Worm (Caenorhabditis elegans) whole organism, L4 larva: ENCODE measurements around the gene syg-1.

Experiments used
- F26F4.8 ChIP-seq: fragments of 200-800 bp; sonication (Bioruptor generic); conservative IDR thresholded peaks from 2 replicates; pipeline ENCODE4 v1.3.6; 2022; ENCODE audit warnings: missing genetic modification characterization, missing compliant biosample characterization
- F49E8.2 ChIP-seq: sonication (generic microtip); optimal IDR thresholded peaks from 2 replicates; lab custom pipeline; 2016; ENCODE audit warnings: missing compliant biosample characterization, mild to moderate bottlenecking, missing genetic modification characterization, borderline replicate concordance
- Y75B8A.6 ChIP-seq: fragments of 200-800 bp; sonication (Bioruptor generic); IDR thresholded peaks from 2 replicates; pipeline ENCODE4 v1.3.6; 2022; ENCODE audit warnings: missing genetic modification reagents, missing genetic modification characterization, missing compliant biosample characterization
- ZK546.5 ChIP-seq, 2 experiments: sonication (generic microtip); optimal IDR thresholded peaks; 2 replicates each; lab custom pipeline; 2017; ENCODE audit warnings: missing biosample characterization in 2 of 2, missing genetic modification characterization in 2 of 2
- aha-1 ChIP-seq: fragments of 150-350 bp; peaks from one replicate; lab custom pipeline; 2014; ENCODE audit warnings: missing biosample characterization, missing genetic modification characterization
- aly-2 ChIP-seq: sonication (generic microtip); optimal IDR thresholded peaks from 2 replicates; lab custom pipeline; 2018; ENCODE audit warnings: missing biosample characterization, missing genetic modification characterization
- ama-1 ChIP-seq: fragments of 150-350 bp; optimal IDR thresholded peaks from 2 replicates; lab custom pipeline; 2014; ENCODE audit warnings: inconsistent platforms, mixed read lengths
- arid-1 ChIP-seq: fragments of 200-800 bp; sonication (Bioruptor generic); conservative IDR thresholded peaks from 2 replicates; pipeline ENCODE4 v1.3.6; 2022; ENCODE audit warnings: missing genetic modification reagents, missing genetic modification characterization, missing compliant biosample characterization
- attf-4 ChIP-seq: sonication (generic microtip); optimal IDR thresholded peaks from 3 replicates; lab custom pipeline; 2017; ENCODE audit warnings: missing biosample characterization, missing genetic modification characterization
- ceh-20 ChIP-seq: fragments of 200-800 bp; sonication (Bioruptor generic); IDR thresholded peaks from 2 replicates; pipeline ENCODE4 v1.3.6; 2022; ENCODE audit warnings: missing genetic modification reagents, missing genetic modification characterization, missing compliant biosample characterization
- ceh-44 ChIP-seq: fragments of 200-800 bp; sonication (Bioruptor generic); IDR thresholded peaks from 2 replicates; pipeline ENCODE4 v1.3.6; 2022; ENCODE audit warnings: missing genetic modification reagents, missing genetic modification characterization, missing compliant biosample characterization
- ceh-62 ChIP-seq: sonication (generic microtip); optimal IDR thresholded peaks from 2 replicates; lab custom pipeline; 2017; ENCODE audit warnings: missing biosample characterization, missing genetic modification characterization
- ceh-82 ChIP-seq: sonication (generic microtip); optimal IDR thresholded peaks from 2 replicates; lab custom pipeline; 2017; ENCODE audit warnings: missing biosample characterization, missing genetic modification characterization
- ces-1 ChIP-seq: fragments of 150-350 bp; sonication (generic microtip); optimal IDR thresholded peaks from 4 replicates; lab custom pipeline; 2014; ENCODE audit warnings: missing biosample characterization, missing genetic modification reagents, missing genetic modification characterization
- cey-2 ChIP-seq: sonication (generic microtip); optimal IDR thresholded peaks from 3 replicates; lab custom pipeline; 2017; ENCODE audit warnings: missing genetic modification characterization, mild to moderate bottlenecking, missing compliant biosample characterization, antibody characterized with exemption, borderline replicate concordance; ENCODE audit not compliant: insufficient read depth
- daf-19 ChIP-seq: fragments of 200-800 bp; sonication (Bioruptor generic); conservative IDR thresholded peaks from 2 replicates; pipeline ENCODE4 v1.3.6; 2022; ENCODE audit warnings: missing genetic modification characterization, missing compliant biosample characterization
- daf-8 ChIP-seq: fragments of 200-800 bp; sonication (Bioruptor generic); IDR thresholded peaks from 2 replicates; pipeline ENCODE4 v1.3.6; 2022; ENCODE audit warnings: missing genetic modification characterization, missing compliant biosample characterization
- dmd-9 ChIP-seq: fragments of 200-800 bp; sonication (Bioruptor generic); IDR thresholded peaks from 2 replicates; pipeline ENCODE4 v1.3.6; 2022; ENCODE audit warnings: missing genetic modification reagents, missing genetic modification characterization, missing compliant biosample characterization
- duxl-1 ChIP-seq: sonication (generic microtip); optimal IDR thresholded peaks from 2 replicates; lab custom pipeline; 2016; ENCODE audit warnings: mild to moderate bottlenecking, missing genetic modification characterization, moderate library complexity, missing compliant biosample characterization; ENCODE audit not compliant: poor library complexity
- egl-27 ChIP-seq: sonication (generic microtip); optimal IDR thresholded peaks from 3 replicates; lab custom pipeline; 2017; ENCODE audit warnings: missing biosample characterization, missing genetic modification reagents, missing genetic modification characterization
- fkh-10 ChIP-seq: fragments of 150-350 bp; optimal IDR thresholded peaks from 2 replicates; lab custom pipeline; 2014; ENCODE audit warnings: missing biosample characterization, missing genetic modification reagents, missing genetic modification characterization
- fos-1 ChIP-seq: fragments of 150-350 bp; optimal IDR thresholded peaks from 2 replicates; lab custom pipeline; 2014; ENCODE audit warnings: missing biosample characterization, missing genetic modification characterization
- hlh-30 ChIP-seq: sonication (generic microtip); optimal IDR thresholded peaks from 2 replicates; lab custom pipeline; 2017; ENCODE audit warnings: antibody characterized with exemption, mild to moderate bottlenecking, missing genetic modification characterization, missing compliant biosample characterization; ENCODE audit not compliant: insufficient read depth
- hmg-1.1 ChIP-seq: fragments of 200-800 bp; sonication (Bioruptor generic); IDR thresholded peaks from 2 replicates; pipeline ENCODE4 v1.3.6; 2022; ENCODE audit warnings: missing genetic modification reagents, missing genetic modification characterization, missing compliant biosample characterization
- lin-13 ChIP-seq: fragments of 150-350 bp; optimal IDR thresholded peaks from 2 replicates; lab custom pipeline; 2014; ENCODE audit warnings: missing biosample characterization, missing genetic modification reagents, missing genetic modification characterization
- lin-38 ChIP-seq: fragments of 200-800 bp; sonication (Bioruptor generic); IDR thresholded peaks from 2 replicates; pipeline ENCODE4 v1.3.6; 2022; ENCODE audit warnings: missing genetic modification reagents, missing genetic modification characterization, missing compliant biosample characterization
- lin-39 ChIP-seq: fragments of 150-350 bp; optimal IDR thresholded peaks from 2 replicates; lab custom pipeline; 2014; ENCODE audit warnings: missing biosample characterization, missing genetic modification reagents, missing genetic modification characterization
- lir-3 ChIP-seq: sonication (generic microtip); optimal IDR thresholded peaks from 2 replicates; lab custom pipeline; 2016; ENCODE audit warnings: mild to moderate bottlenecking, missing genetic modification characterization, missing compliant biosample characterization
- lsy-2 ChIP-seq, 2 experiments: fragments of 150-350 bp in 1 of 2; sonication (generic microtip) in 1 of 2; optimal IDR thresholded peaks; 2 replicates each; lab custom pipeline; 2014 to 2017; ENCODE audit warnings: missing biosample characterization in 2 of 2, missing genetic modification characterization in 2 of 2
- madf-5 ChIP-seq, 2 experiments: fragments of 200-800 bp; sonication (Bioruptor generic); IDR thresholded peaks; 2 replicates each; pipeline ENCODE4 v1.3.6; 2022; ENCODE audit warnings: missing compliant biosample characterization in 2 of 2, missing genetic modification characterization in 2 of 2
- madf-9 ChIP-seq: fragments of 200-800 bp; sonication (Bioruptor generic); conservative IDR thresholded peaks from 2 replicates; pipeline ENCODE4 v1.3.6; 2022; ENCODE audit warnings: missing genetic modification reagents, missing genetic modification characterization, missing compliant biosample characterization
- mep-1 ChIP-seq: fragments of 150-350 bp; sonication (generic microtip); optimal IDR thresholded peaks from 3 replicates; lab custom pipeline; 2014; ENCODE audit warnings: missing biosample characterization, missing genetic modification characterization
- mxl-2 ChIP-seq: fragments of 200-800 bp; sonication (Bioruptor generic); conservative IDR thresholded peaks from 2 replicates; pipeline ENCODE4 v1.3.6; 2022; ENCODE audit warnings: missing genetic modification reagents, missing genetic modification characterization, missing compliant biosample characterization
- mxl-3 ChIP-seq: fragments of 200-800 bp; sonication (Bioruptor generic); optimal IDR thresholded peaks from 2 replicates; lab custom pipeline; 2018; ENCODE audit warnings: mild to moderate bottlenecking, missing genetic modification characterization, missing compliant biosample characterization
- nhr-237 ChIP-seq: sonication (generic microtip); optimal IDR thresholded peaks from 2 replicates; lab custom pipeline; 2017; ENCODE audit warnings: missing biosample characterization, missing genetic modification characterization
- nhr-25 ChIP-seq: sonication (generic microtip); optimal IDR thresholded peaks from 2 replicates; lab custom pipeline; 2017; ENCODE audit warnings: missing genetic modification characterization, mild to moderate bottlenecking, missing compliant biosample characterization, antibody characterized with exemption, moderate library complexity, borderline replicate concordance; ENCODE audit not compliant: insufficient read depth
- nhr-28 ChIP-seq: fragments of 150-350 bp; optimal IDR thresholded peaks from 2 replicates; lab custom pipeline; 2014; ENCODE audit warnings: missing biosample characterization, missing genetic modification characterization
- nhr-42 ChIP-seq: fragments of 200-800 bp; sonication (Bioruptor generic); IDR thresholded peaks from 2 replicates; pipeline ENCODE4 v1.3.6; 2022; ENCODE audit warnings: missing genetic modification characterization, missing compliant biosample characterization
- nhr-48 ChIP-seq: sonication (generic microtip); optimal IDR thresholded peaks from 2 replicates; lab custom pipeline; 2016; ENCODE audit warnings: mild to moderate bottlenecking, missing genetic modification characterization, missing compliant biosample characterization
- nhr-76 ChIP-seq: fragments of 150-350 bp; optimal IDR thresholded peaks from 2 replicates; lab custom pipeline; 2014; ENCODE audit warnings: missing biosample characterization, missing genetic modification characterization
- nhr-77 ChIP-seq: fragments of 150-350 bp; optimal IDR thresholded peaks from 2 replicates; lab custom pipeline; 2014; ENCODE audit warnings: missing biosample characterization, missing genetic modification characterization
- php-3 ChIP-seq: fragments of 200-800 bp; sonication (Bioruptor generic); IDR thresholded peaks from 2 replicates; pipeline ENCODE4 v1.3.6; 2022; ENCODE audit warnings: missing genetic modification reagents, missing genetic modification characterization, missing compliant biosample characterization
- pqm-1 ChIP-seq: sonication (generic microtip); optimal IDR thresholded peaks from 2 replicates; lab custom pipeline; 2017; ENCODE audit warnings: missing biosample characterization, missing genetic modification characterization
- set-16 ChIP-seq: fragments of 200-800 bp; sonication (Bioruptor generic); IDR thresholded peaks from 2 replicates; pipeline ENCODE4 v1.3.6; 2022; ENCODE audit warnings: missing genetic modification reagents, missing genetic modification characterization, missing compliant biosample characterization
- snpc-1.2 ChIP-seq: fragments of 200-800 bp; sonication (Bioruptor generic); IDR thresholded peaks from 2 replicates; pipeline ENCODE4 v1.3.6; 2022; ENCODE audit warnings: missing genetic modification reagents, missing genetic modification characterization, missing compliant biosample characterization
- tag-97 ChIP-seq: fragments of 200-800 bp; sonication (Bioruptor generic); IDR thresholded peaks from 2 replicates; pipeline ENCODE4 v1.3.6; 2022; ENCODE audit warnings: missing genetic modification characterization, missing compliant biosample characterization
- unc-130 ChIP-seq: sonication (generic microtip); optimal IDR thresholded peaks from 2 replicates; lab custom pipeline; 2016; ENCODE audit warnings: missing genetic modification reagents, missing genetic modification characterization, missing compliant biosample characterization
- unc-39 ChIP-seq: sonication (generic microtip); optimal IDR thresholded peaks from 2 replicates; lab custom pipeline; 2017; ENCODE audit warnings: missing biosample characterization, missing genetic modification characterization
- vab-7 ChIP-seq: fragments of 200-800 bp; sonication (Bioruptor generic); IDR thresholded peaks from 2 replicates; pipeline ENCODE4 v1.3.6; 2022; ENCODE audit warnings: missing genetic modification reagents, missing genetic modification characterization, missing compliant biosample characterization
- zip-11 ChIP-seq: fragments of 200-800 bp; sonication (Bioruptor generic); IDR thresholded peaks from 2 replicates; pipeline ENCODE4 v1.3.6; 2022; ENCODE audit warnings: missing genetic modification characterization, missing compliant biosample characterization
- zip-2 ChIP-seq: fragments of 150-350 bp; optimal IDR thresholded peaks from 2 replicates; lab custom pipeline; 2014; ENCODE audit warnings: missing biosample characterization, missing genetic modification characterization
- ztf-11 ChIP-seq: fragments of 150-350 bp; optimal IDR thresholded peaks from 2 replicates; lab custom pipeline; 2014; ENCODE audit warnings: missing biosample characterization, missing genetic modification characterization

Gene syg-1

ce11 chrX:2527877-2528276, 12.8 kb upstream of the syg-1 start (continued):
- TF ChIP-seq vab-7 (GFP tag; lab: Robert Waterston, UW) (peak; percentile 89), lin-13 (no peak), set-16 (GFP tag; lab: Robert Waterston, UW) (peak; percentile 54; the same call in 1 of the 2 replicates), attf-4 (no peak), fos-1 (no peak), ceh-20 (no peak), aly-2 (no peak), nhr-25 (tag; lab: Kevin White, UChicago) (no peak), zip-2 (tag; lab: Kevin White, UChicago) (no peak), pqm-1 (tag; lab: Kevin White, UChicago) (no peak), nhr-42 (0 out of 2 replicates have a peak, but pooled peaks have one; percentile 48), hlh-30 (peak; percentile 12), nhr-28 (tag; lab: Kevin White, UChicago) (no peak), ama-1 (lab: Kevin White, UChicago) (no peak), nhr-237 (tag; lab: Kevin White, UChicago) (no peak), daf-19 (GFP tag; lab: Robert Waterston, UW) (no peak), ceh-62 (tag; lab: Kevin White, UChicago) (no peak), lsy-2 (tag; optimal IDR thresholded peaks at IDR 0.05; lab: Kevin White, UChicago) (peak in 1 of 2 experiments; percentile 46), nhr-76 (tag; lab: Kevin White, UChicago) (no peak), cey-2 (tag; lab: Kevin White, UChicago) (no peak), unc-130 (peak; percentile 8), php-3 (peak; percentile 57), tag-97 (GFP tag; lab: Robert Waterston, UW) (no peak), hmg-1.1 (peak; percentile 78), egl-27 (tag; lab: Kevin White, UChicago) (no peak), nhr-48 (tag; lab: Kevin White, UChicago) (no peak), snpc-1.2 (GFP tag; lab: Robert Waterston, UW) (peak; percentile 68; the same call in 1 of the 2 replicates), zip-11 (no peak), mep-1 (tag; lab: Kevin White, UChicago) (peak; percentile 56), madf-5 (GFP tag; IDR thresholded peaks at IDR 0.05; lab: Robert Waterston, UW) (0 out of 4 replicates have a peak, but pooled peaks of 1 of the 2 experiments have one; percentile 62), mxl-3 (GFP tag; lab: Kevin White, UChicago) (peak; percentile 8), daf-8 (no peak), unc-39 (tag; lab: Kevin White, UChicago) (no peak), ceh-82 (no peak), Y75B8A.6 (GFP tag; lab: Robert Waterston, UW) (no peak), lin-38 (GFP tag; lab: Robert Waterston, UW) (peak; percentile 62), madf-9 (GFP tag; lab: Robert Waterston, UW) (peak; percentile 57; the same call in 1 of the 2 replicates), lir-3 (no peak), ZK546.5 (tag; optimal IDR thresholded peaks at IDR 0.05; lab: Kevin White, UChicago) (no peak), F49E8.2 (tag; lab: Kevin White, UChicago) (peak; percentile 33), ztf-11 (tag; lab: Kevin White, UChicago) (no peak), mxl-2 (no peak), fkh-10 (GFP tag; lab: Kevin White, UChicago) (peak; percentile 4), duxl-1 (tag; lab: Kevin White, UChicago) (no peak), F26F4.8 (0 out of 2 replicates have a peak, but pooled peaks have one; percentile 47), arid-1 (GFP tag; lab: Robert Waterston, UW) (peak; percentile 67), lin-39 (tag; lab: Kevin White, UChicago) (no peak), dmd-9 (GFP tag; lab: Robert Waterston, UW) (peak; percentile 79), aha-1 (tag; lab: Kevin White, UChicago) (no peak), nhr-77 (tag; lab: Kevin White, UChicago) (no peak), ceh-44 (peak; percentile 57), ces-1 (no peak)
